Fruit fly (Drosophila melanogaster) whole organism, embryonic: ENCODE results near the gene foi.

Source experiments
- CG10274 ChIP-seq: fragments of 200-800 bp; sonication (Bioruptor generic); optimal IDR thresholded peaks from 3 replicates; lab custom pipeline; 2017; ENCODE audit warnings: missing biosample characterization, mild to moderate bottlenecking, missing genetic modification characterization
- onecut ChIP-seq: fragments of 200-800 bp; sonication (Bioruptor generic); IDR thresholded peaks from 2 replicates; pipeline ENCODE4 v1.3.6; 2022; ENCODE audit warnings: missing biosample characterization, missing genetic modification characterization
- psq ChIP-seq: fragments of 200-800 bp; sonication (Bioruptor generic); optimal IDR thresholded peaks from 2 replicates; lab custom pipeline; 2017; ENCODE audit warnings: missing biosample characterization, missing genetic modification characterization
- row ChIP-seq: fragments of 200-800 bp; sonication (Bioruptor generic); IDR thresholded peaks from 3 replicates; pipeline ENCODE4 v1.3.6; 2022; ENCODE audit warnings: missing biosample characterization, missing genetic modification characterization

dm6 chr3L:8579513-8579912, 54.5 kb downstream of the foi start:
- TF ChIP-seq onecut (GFP tag; lab: Robert Waterston, UW) (no peak), psq (GFP tag; lab: Kevin White, UChicago) (no peak), CG10274 (GFP tag; lab: Kevin White, UChicago) (no peak), row (GFP tag; lab: Robert Waterston, UW) (no peak)
